Worm (Caenorhabditis elegans) whole organism, late embryonic: ENCODE results near the gene T19D7.6.

Experiments used
- T23F11.4 ChIP-seq: fragments of 200-800 bp; sonication (Bioruptor generic); optimal IDR thresholded peaks from 2 replicates; lab custom pipeline; 2018; ENCODE audit warnings: mild to moderate bottlenecking, missing genetic modification characterization, missing compliant biosample characterization
- Y22D7AL.16 ChIP-seq: sonication (generic microtip); optimal IDR thresholded peaks from 2 replicates; lab custom pipeline; 2016; ENCODE audit warnings: missing genetic modification characterization, missing compliant biosample characterization
- ahr-1 ChIP-seq: sonication (generic microtip); optimal IDR thresholded peaks from 2 replicates; lab custom pipeline; 2016; ENCODE audit warnings: missing genetic modification characterization, missing compliant biosample characterization
- ceh-14 ChIP-seq: sonication (generic microtip); optimal IDR thresholded peaks from 2 replicates; lab custom pipeline; 2016; ENCODE audit warnings: missing genotype, missing genetic modification characterization, missing compliant biosample characterization
- ceh-18 ChIP-seq: sonication (generic microtip); optimal IDR thresholded peaks from 2 replicates; lab custom pipeline; 2016; ENCODE audit warnings: missing genetic modification characterization, missing compliant biosample characterization
- ceh-19 ChIP-seq: fragments of 200-800 bp; sonication (Bioruptor generic); optimal IDR thresholded peaks from 2 replicates; lab custom pipeline; 2018; ENCODE audit warnings: mild to moderate bottlenecking, missing genetic modification characterization, missing compliant biosample characterization
- ceh-24 ChIP-seq: sonication (generic microtip); optimal IDR thresholded peaks from 2 replicates; lab custom pipeline; 2016; ENCODE audit warnings: mild to moderate bottlenecking, missing genetic modification characterization, missing compliant biosample characterization
- ceh-34 ChIP-seq: sonication (generic microtip); optimal IDR thresholded peaks from 2 replicates; lab custom pipeline; 2016; ENCODE audit warnings: mild to moderate bottlenecking, missing genetic modification characterization, missing compliant biosample characterization
- ceh-45 ChIP-seq: fragments of 200-800 bp; sonication (Bioruptor generic); IDR thresholded peaks from 2 replicates; pipeline ENCODE4 v1.3.6; 2022; ENCODE audit warnings: missing genetic modification reagents, missing genetic modification characterization, missing compliant biosample characterization
- ceh-9 ChIP-seq: sonication (generic microtip); optimal IDR thresholded peaks from 2 replicates; lab custom pipeline; 2016; ENCODE audit warnings: mild to moderate bottlenecking, missing genetic modification characterization, inconsistent platforms, missing compliant biosample characterization
- che-1 ChIP-seq: sonication (generic microtip); optimal IDR thresholded peaks from 2 replicates; lab custom pipeline; 2016; ENCODE audit warnings: mild to moderate bottlenecking, missing genetic modification characterization, missing compliant biosample characterization
- dmd-4 ChIP-seq: sonication (generic microtip); optimal IDR thresholded peaks from 2 replicates; lab custom pipeline; 2016; ENCODE audit warnings: borderline replicate concordance, missing genetic modification characterization, missing compliant biosample characterization
- dve-1 ChIP-seq: sonication (generic microtip); optimal IDR thresholded peaks from 2 replicates; lab custom pipeline; 2017; ENCODE audit warnings: antibody characterized with exemption, mild to moderate bottlenecking, missing genetic modification characterization, missing compliant biosample characterization
- elt-2 ChIP-seq: sonication (generic microtip); optimal IDR thresholded peaks from 2 replicates; lab custom pipeline; 2016; ENCODE audit warnings: missing genetic modification reagents, missing genetic modification characterization, missing compliant biosample characterization
- fax-1 ChIP-seq: sonication (generic microtip); optimal IDR thresholded peaks from 2 replicates; lab custom pipeline; 2016; ENCODE audit warnings: missing genotype, missing genetic modification characterization, missing compliant biosample characterization
- fkh-10 ChIP-seq: fragments of 150-350 bp; optimal IDR thresholded peaks from 2 replicates; lab custom pipeline; 2014; ENCODE audit warnings: missing biosample characterization, missing genetic modification reagents, missing genetic modification characterization
- gmeb-2 ChIP-seq: sonication (generic microtip); optimal IDR thresholded peaks from 2 replicates; lab custom pipeline; 2016; ENCODE audit warnings: missing genetic modification characterization, inconsistent platforms, missing compliant biosample characterization
- lin-11 ChIP-seq: fragments of 200-800 bp; sonication (Bioruptor generic); optimal IDR thresholded peaks from 2 replicates; lab custom pipeline; 2018; ENCODE audit warnings: mild to moderate bottlenecking, missing genetic modification characterization, missing compliant biosample characterization
- mec-3 ChIP-seq: sonication (generic microtip); optimal IDR thresholded peaks from 2 replicates; lab custom pipeline; 2016; ENCODE audit warnings: borderline replicate concordance, missing genetic modification characterization, missing compliant biosample characterization
- nfya-1 ChIP-seq: sonication (generic microtip); optimal IDR thresholded peaks from 2 replicates; lab custom pipeline; 2017; ENCODE audit warnings: missing genetic modification characterization, mild to moderate bottlenecking, missing compliant biosample characterization, antibody characterized with exemption, moderate library complexity
- nhr-11 ChIP-seq: fragments of 150-350 bp; optimal IDR thresholded peaks from 2 replicates; lab custom pipeline; 2014; ENCODE audit warnings: missing biosample characterization, missing genetic modification characterization
- nhr-232 ChIP-seq: sonication (generic microtip); optimal IDR thresholded peaks from 2 replicates; lab custom pipeline; 2016; ENCODE audit warnings: missing genetic modification characterization, missing compliant biosample characterization
- odd-2 ChIP-seq: sonication (generic microtip); optimal IDR thresholded peaks from 2 replicates; lab custom pipeline; 2017; ENCODE audit warnings: antibody characterized with exemption, mild to moderate bottlenecking, missing genetic modification characterization, missing compliant biosample characterization
- pax-1 ChIP-seq: fragments of 150-350 bp; optimal IDR thresholded peaks from 2 replicates; lab custom pipeline; 2014; ENCODE audit warnings: missing biosample characterization, missing genetic modification characterization
- pros-1 ChIP-seq: fragments of 150-350 bp; optimal IDR thresholded peaks from 2 replicates; lab custom pipeline; 2014; ENCODE audit warnings: missing biosample characterization, missing genetic modification reagents, missing genetic modification characterization
- sdc-2 ChIP-seq: sonication (generic microtip); optimal IDR thresholded peaks from 2 replicates; lab custom pipeline; 2016; ENCODE audit warnings: missing genotype, missing genetic modification characterization, missing compliant biosample characterization
- sox-2 ChIP-seq: fragments of 200-800 bp; sonication (Bioruptor generic); IDR thresholded peaks from 2 replicates; pipeline ENCODE4 v1.3.6; 2022; ENCODE audit warnings: missing genetic modification reagents, missing genetic modification characterization, missing compliant biosample characterization
- syd-9 ChIP-seq: sonication (generic microtip); optimal IDR thresholded peaks from 2 replicates; lab custom pipeline; 2016; ENCODE audit warnings: mild to moderate bottlenecking, missing genetic modification characterization, moderate library complexity, missing compliant biosample characterization
- tbx-2 ChIP-seq: sonication (generic microtip); optimal IDR thresholded peaks from 2 replicates; lab custom pipeline; 2016; ENCODE audit warnings: missing genetic modification characterization, missing compliant biosample characterization
- tbx-7 ChIP-seq: sonication (generic microtip); optimal IDR thresholded peaks from 2 replicates; lab custom pipeline; 2016; ENCODE audit warnings: missing genotype, missing genetic modification characterization, missing compliant biosample characterization

The T19D7.6 gene

ce11 chrX:629134-629533 lies 41.5 kb downstream of the T19D7.6 start, which contains the start of gene M6.4:
Gene M6.4, plus strand, starts transcription at chrX:629188.
- TF ChIP-seq syd-9 (tag; lab: Kevin White, UChicago), result no peak
- TF ChIP-seq lin-11, result no peak
- no peak for TF ChIP-seq che-1 (tag; lab: Kevin White, UChicago)
- no peak for TF ChIP-seq nhr-11 (tag; lab: Kevin White, UChicago)
- TF ChIP-seq ceh-18, result no peak
- TF ChIP-seq gmeb-2 (tag; lab: Kevin White, UChicago), result no peak
- TF ChIP-seq pros-1 (tag; lab: Kevin White, UChicago), result no peak
- no peak for TF ChIP-seq ceh-45
- no peak for TF ChIP-seq ceh-34
- TF ChIP-seq sox-2 (GFP tag; lab: Robert Waterston, UW), result no peak
- TF ChIP-seq tbx-7 (tag; lab: Kevin White, UChicago), result no peak
- no peak for TF ChIP-seq sdc-2
- no peak for TF ChIP-seq dve-1
- no peak for TF ChIP-seq ceh-9 (tag; lab: Kevin White, UChicago)

DNA sequence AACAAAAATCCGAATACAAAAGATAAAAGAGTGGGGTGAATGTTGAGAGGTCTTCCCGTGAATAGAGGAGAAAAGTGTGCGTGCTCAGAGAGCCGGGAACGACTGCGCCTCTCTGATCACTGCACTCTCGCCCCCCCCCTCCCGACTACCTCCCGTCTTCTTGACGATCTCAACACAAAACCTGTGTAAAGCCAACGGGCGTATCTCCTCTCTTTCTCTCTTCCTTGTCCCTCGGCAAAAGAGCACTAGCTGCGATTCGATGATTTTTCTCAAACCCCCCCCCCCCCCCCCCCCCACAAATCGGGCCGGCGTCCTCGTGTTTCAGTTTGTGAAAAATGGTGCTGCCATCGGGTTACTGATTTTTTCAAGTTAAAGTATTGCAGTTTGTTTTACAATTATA lies 48.9 kb downstream of the T19D7.6 start:
- TF ChIP-seq ahr-1 (tag; lab: Kevin White, UChicago), result no peak
- no peak for TF ChIP-seq mec-3 (tag; lab: Kevin White, UChicago)
- no peak for TF ChIP-seq ceh-19 (GFP tag; lab: Kevin White, UChicago)
- no peak for TF ChIP-seq ceh-24
- TF ChIP-seq ceh-14 (tag; lab: Kevin White, UChicago), result no peak
- no peak for TF ChIP-seq Y22D7AL.16 (tag; lab: Kevin White, UChicago)
- no peak for TF ChIP-seq pax-1 (tag; lab: Kevin White, UChicago)
- TF ChIP-seq elt-2 (tag; lab: Kevin White, UChicago), result no peak
- no peak for TF ChIP-seq nhr-232 (tag; lab: Kevin White, UChicago)
- TF ChIP-seq tbx-2 (tag; lab: Kevin White, UChicago), result no peak

DNA sequence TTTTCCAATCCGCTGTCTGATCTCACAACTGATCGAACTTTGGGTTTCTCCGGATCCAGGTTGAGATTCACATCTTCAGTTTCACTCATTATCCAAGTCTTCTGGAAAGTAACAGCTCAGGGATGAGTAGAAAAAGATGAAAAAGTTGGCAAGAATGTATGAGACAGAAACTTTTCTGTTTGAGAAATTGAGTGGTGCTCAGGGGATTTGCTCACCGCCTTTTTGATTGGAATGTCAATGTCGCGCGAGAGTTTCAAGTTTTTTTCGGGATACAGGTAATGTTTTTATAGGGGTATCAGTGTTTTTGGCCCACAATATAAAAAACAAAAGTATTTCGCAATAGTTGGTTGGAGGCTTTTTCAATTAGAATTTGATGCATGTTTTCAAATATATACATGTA lies 49.4 kb downstream of the T19D7.6 start, which contains the start of gene unc-96:
Gene unc-96 (minus strand): TSS at position 101 of the 400 bp plus-strand sequence.
- TF ChIP-seq sdc-2, result no peak
- no peak for TF ChIP-seq ahr-1 (tag; lab: Kevin White, UChicago)
- no peak for TF ChIP-seq fax-1
- no peak for TF ChIP-seq odd-2
- TF ChIP-seq fkh-10 (GFP tag; lab: Kevin White, UChicago), result no peak
- no peak for TF ChIP-seq dmd-4 (tag; lab: Kevin White, UChicago)
- no peak for TF ChIP-seq T23F11.4 (GFP tag; lab: Kevin White, UChicago)
- no peak for TF ChIP-seq elt-2 (tag; lab: Kevin White, UChicago)
- TF ChIP-seq nhr-232 (tag; lab: Kevin White, UChicago), result no peak
- no peak for TF ChIP-seq nfya-1 (tag; lab: Kevin White, UChicago)
